Worm (Caenorhabditis elegans) whole organism, L3 larva: ENCODE results near the gene F23D12.10.

Experiments used
- egl-27 ChIP-seq: sonication (generic microtip); optimal IDR thresholded peaks from 4 replicates; lab custom pipeline; 2017; ENCODE audit warnings: missing biosample characterization, missing genetic modification reagents, missing genetic modification characterization
- fkh-10 ChIP-seq: sonication (generic microtip); optimal IDR thresholded peaks from 2 replicates; lab custom pipeline; 2017; ENCODE audit warnings: missing biosample characterization, missing genetic modification reagents, missing genetic modification characterization
- lin-15B ChIP-seq: fragments of 150-350 bp; optimal IDR thresholded peaks from 2 replicates; lab custom pipeline; 2014; ENCODE audit warnings: missing biosample characterization, missing genetic modification characterization
- nhr-23 ChIP-seq: fragments of 150-350 bp; optimal IDR thresholded peaks from 2 replicates; lab custom pipeline; 2014; ENCODE audit warnings: missing biosample characterization, missing genetic modification reagents, missing genetic modification characterization
- nhr-67 ChIP-seq: fragments of 150-350 bp; optimal IDR thresholded peaks from 2 replicates; lab custom pipeline; 2014; ENCODE audit warnings: missing biosample characterization, missing genetic modification characterization
- snpc-4 ChIP-seq: fragments of 150-350 bp; optimal IDR thresholded peaks from 2 replicates; lab custom pipeline; 2014; ENCODE audit warnings: missing biosample characterization, missing genetic modification characterization
- unc-39 ChIP-seq: sonication (generic microtip); optimal IDR thresholded peaks from 4 replicates; lab custom pipeline; 2017; ENCODE audit warnings: missing biosample characterization, missing genetic modification characterization
- unc-62 ChIP-seq: fragments of 150-350 bp; sonication (generic microtip); optimal IDR thresholded peaks from 4 replicates; lab custom pipeline; 2014; ENCODE audit warnings: missing biosample characterization, missing genetic modification reagents, missing genetic modification characterization
- ztf-4 ChIP-seq: fragments of 150-350 bp; optimal IDR thresholded peaks from 2 replicates; lab custom pipeline; 2014; ENCODE audit warnings: missing biosample characterization, missing genetic modification characterization

ce11 chrX:14366081-14366480 lies 49.5 kb downstream of the F23D12.10 start:
- TF ChIP-seq lin-15B (tag; lab: Kevin White, UChicago) (no peak), unc-62 (GFP tag; lab: Kevin White, UChicago) (no peak), fkh-10 (GFP tag; lab: Kevin White, UChicago) (no peak), ztf-4 (tag; lab: Kevin White, UChicago) (no peak), egl-27 (no peak), snpc-4 (tag; lab: Kevin White, UChicago) (no peak), unc-39 (tag; lab: Kevin White, UChicago) (no peak), nhr-23 (tag; lab: Kevin White, UChicago) (no peak), nhr-67 (tag; lab: Kevin White, UChicago) (no peak)
